Worm (Caenorhabditis elegans): ENCODE results near the gene F40G12.7.
A peak's percentile ranks its signal among the peaks of the same experiment; 100 is the strongest.

F40G12.7 gene

ce11 chrV:14293667-14294194 lies 19.4 kb downstream of the F40G12.7 start, which contains the start of gene F14D7.2 (continued):
- TF ChIP-seq Y56A3A.18 (GFP tag; IDR thresholded peaks at IDR 0.05): no peak
- TF ChIP-seq hmg-20 (GFP tag; IDR thresholded peaks at IDR 0.05): no peak
- 0 out of 2 replicates have a peak, but pooled peaks have one; percentile 15 for TF ChIP-seq F33H1.4 (GFP tag; IDR thresholded peaks at IDR 0.05)
- no peak for TF ChIP-seq dox-1 (GFP tag; IDR thresholded peaks at IDR 0.05)
- TF ChIP-seq gei-17 (GFP tag; optimal IDR thresholded peaks at IDR 0.05): no peak
- peak; percentile 42; the same call in 1 of the 2 replicates for TF ChIP-seq hmg-1.2 (GFP tag; IDR thresholded peaks at IDR 0.05)
- TF ChIP-seq sdz-38 (tag; optimal IDR thresholded peaks at IDR 0.05): no peak
- TF ChIP-seq F37B4.10 (GFP tag; IDR thresholded peaks at IDR 0.05): no peak
- no peak for TF ChIP-seq hlh-12 (tag; optimal IDR thresholded peaks at IDR 0.05)
- no peak for TF ChIP-seq repo-1 (tag; optimal IDR thresholded peaks at IDR 0.05)
- no peak for TF ChIP-seq ztf-6 (GFP tag; IDR thresholded peaks at IDR 0.05)
- TF ChIP-seq egl-18 (GFP tag; IDR thresholded peaks at IDR 0.05): no peak
- TF ChIP-seq unc-62 (GFP tag; optimal IDR thresholded peaks at IDR 0.05): no peak
- TF ChIP-seq C17E4.6 (GFP tag; IDR thresholded peaks at IDR 0.05): no peak
- TF ChIP-seq aptf-2 (GFP tag; conservative IDR thresholded peaks at IDR 0.05): peak; percentile 99
- no peak for TF ChIP-seq ceh-58 (GFP tag; IDR thresholded peaks at IDR 0.05)
- no peak for TF ChIP-seq ztf-26 (tag; optimal IDR thresholded peaks at IDR 0.05)

ce11 chrV:14294396-14294795 lies 20.0 kb downstream of the F40G12.7 start, which contains the start of gene F14D7.9:
Gene F14D7.9, plus strand, starts transcription at chrV:14294696.
- TF ChIP-seq B0019.2 (GFP tag; conservative IDR thresholded peaks at IDR 0.05) (no peak), nfyb-1 (GFP tag; IDR thresholded peaks at IDR 0.05) (no peak), ztf-3 (GFP tag; optimal IDR thresholded peaks at IDR 0.05) (no peak), hmg-1.2 (GFP tag; IDR thresholded peaks at IDR 0.05) (no peak), lsy-27 (tag; optimal IDR thresholded peaks at IDR 0.05; ENCODE audit: borderline replicate concordance, insufficient read depth) (no peak), nfya-2 (GFP tag; IDR thresholded peaks at IDR 0.05) (no peak), aptf-2 (GFP tag; conservative IDR thresholded peaks at IDR 0.05) (no peak), tbx-9 (tag; optimal IDR thresholded peaks at IDR 0.05; ENCODE audit: borderline replicate concordance) (no peak), Y95B8A.8 (GFP tag; IDR thresholded peaks at IDR 0.05) (no peak), ztf-26 (tag; optimal IDR thresholded peaks at IDR 0.05) (no peak), sdz-38 (tag; optimal IDR thresholded peaks at IDR 0.05) (no peak), F57A8.1 (GFP tag; optimal IDR thresholded peaks at IDR 0.05) (no peak), zim-3 (tag; optimal IDR thresholded peaks at IDR 0.05) (no peak), nfya-1 (tag; optimal IDR thresholded peaks at IDR 0.05; ENCODE audit: borderline replicate concordance, insufficient read depth) (no peak)

ce11 chrV:14296499-14296898 lies 22.1 kb downstream of the F40G12.7 start, which contains the start of gene F14D7.3:
Gene F14D7.3, plus strand, starts transcription at chrV:14296799.
- TF ChIP-seq unc-62 (GFP tag; optimal IDR thresholded peaks at IDR 0.05) (no peak), cebp-1 (GFP tag; IDR thresholded peaks at IDR 0.05) (no peak), cebp-1 (tag; optimal IDR thresholded peaks at IDR 0.05) (no peak), madf-3 (GFP tag; IDR thresholded peaks at IDR 0.05) (no peak), C17E4.6 (GFP tag; IDR thresholded peaks at IDR 0.05) (no peak), nhr-179 (tag; optimal IDR thresholded peaks at IDR 0.05) (no peak), ama-1 (optimal IDR thresholded peaks at IDR 0.05) (no peak), ama-1 (GFP tag; optimal IDR thresholded peaks at IDR 0.05) (no peak), him-1 (tag; optimal IDR thresholded peaks at IDR 0.05) (no peak), aptf-2 (GFP tag; conservative IDR thresholded peaks at IDR 0.05) (no peak), gei-17 (GFP tag; optimal IDR thresholded peaks at IDR 0.05) (no peak), mes-4 (tag; optimal IDR thresholded peaks at IDR 0.05) (no peak), ceh-27 (GFP tag; optimal IDR thresholded peaks at IDR 0.05) (no peak), snpc-3.4 (tag; optimal IDR thresholded peaks at IDR 0.05) (no peak), ztf-18 (tag; optimal IDR thresholded peaks at IDR 0.05) (no peak), lin-35 (GFP tag; optimal IDR thresholded peaks at IDR 0.05) (no peak), zfh-2 (GFP tag; conservative IDR thresholded peaks at IDR 0.05) (no peak)
